Worm (Caenorhabditis elegans) whole organism, L1 larva: ENCODE results near the gene sucl-1.

ENCODE experiments used
- C34B4.2 ChIP-seq: sonication (generic microtip); optimal IDR thresholded peaks from 2 replicates; lab custom pipeline; 2017; ENCODE audit warnings: mild to moderate bottlenecking, missing genetic modification characterization, missing compliant biosample characterization
- ceh-90 ChIP-seq: sonication (generic microtip); optimal IDR thresholded peaks from 2 replicates; lab custom pipeline; 2016; ENCODE audit warnings: missing genetic modification characterization, missing compliant biosample characterization
- pqm-1 ChIP-seq: sonication (generic microtip); optimal IDR thresholded peaks from 3 replicates; lab custom pipeline; 2017; ENCODE audit warnings: missing biosample characterization, missing genetic modification characterization

- TF ChIP-seq C34B4.2 (tag; lab: Kevin White, UChicago) (no peak), ceh-90 (tag; lab: Kevin White, UChicago) (no peak), pqm-1 (tag; lab: Kevin White, UChicago) (no peak)
Observed at ce11 chrX:14753514-14754076, at the start of gene sucl-1.
